Fruit fly (Drosophila melanogaster): Measurements from ENCODE around the gene Cdc16.

Gene Cdc16

dm6 chr3R:23248853-23249573, 32.0 kb upstream of the Cdc16 start, which contains the start of gene CG4467:
TSS of gene CG4467 (minus strand) at chr3R:23248903.
- TF ChIP-seq CG7368 (GFP tag; optimal IDR thresholded peaks at IDR 0.05) (peak; percentile 12), fkh (GFP tag; optimal IDR thresholded peaks at IDR 0.05) (peak; percentile 50), Eip78C (GFP tag) (peak; percentile 20), svp (GFP tag) (peak; percentile 57), CG3032 (tag; optimal IDR thresholded peaks at IDR 0.05) (no peak), Hr39 (GFP tag; optimal IDR thresholded peaks at IDR 0.05) (no peak), CG6792 (GFP tag; optimal IDR thresholded peaks at IDR 0.05) (no peak)

- peak; percentile 76 for TF ChIP-seq achi (GFP tag; optimal IDR thresholded peaks at IDR 0.05)
- TF ChIP-seq CG11902 (GFP tag; optimal IDR thresholded peaks at IDR 0.05): peak; percentile 42
- TF ChIP-seq Lpt (GFP tag; optimal IDR thresholded peaks at IDR 0.05): peak; percentile 36
- peak; percentile 87 for TF ChIP-seq esn (GFP tag; optimal IDR thresholded peaks at IDR 0.05)
- TF ChIP-seq Met (GFP tag; optimal IDR thresholded peaks at IDR 0.05): peak; percentile 75
- TF ChIP-seq CG9139 (GFP tag; optimal IDR thresholded peaks at IDR 0.05): no peak
- TF ChIP-seq Ets96B (tag; optimal IDR thresholded peaks at IDR 0.05): peak; percentile 49
- TF ChIP-seq acj6 (GFP tag; optimal IDR thresholded peaks at IDR 0.05): peak; percentile 80
- TF ChIP-seq CG3919 (GFP tag; optimal IDR thresholded peaks at IDR 0.05): peak; percentile 83
- no peak for TF ChIP-seq CG8119 (GFP tag; IDR thresholded peaks at IDR 0.05)
- TF ChIP-seq CG16779 (tag; optimal IDR thresholded peaks at IDR 0.05): no peak
- TF ChIP-seq Sox102F (GFP tag; optimal IDR thresholded peaks at IDR 0.05): peak; percentile 81
- TF ChIP-seq fd85E (GFP tag; optimal IDR thresholded peaks at IDR 0.05): no peak
- TF ChIP-seq CG3032 (tag; optimal IDR thresholded peaks at IDR 0.05): peak; percentile 67
- peak; percentile 84 for TF ChIP-seq pdm3 (GFP tag; optimal IDR thresholded peaks at IDR 0.05)
- peak; percentile 12 for TF ChIP-seq Blimp-1 (GFP tag; optimal IDR thresholded peaks at IDR 0.05)
- TF ChIP-seq Smox (GFP tag; optimal IDR thresholded peaks at IDR 0.05): no peak
- 0 out of 2 replicates have a peak, but pooled peaks have one; percentile 14 for TF ChIP-seq CG11294 (GFP tag; IDR thresholded peaks at IDR 0.05)
- TF ChIP-seq Eip93F (GFP tag; optimal IDR thresholded peaks at IDR 0.05): no peak
- TF ChIP-seq Sox14 (GFP tag; optimal IDR thresholded peaks at IDR 0.05): peak; percentile 89
- TF ChIP-seq OdsH (GFP tag; optimal IDR thresholded peaks at IDR 0.05): peak; percentile 82
- peak; percentile 69 for TF ChIP-seq CG6792 (GFP tag; optimal IDR thresholded peaks at IDR 0.05)
- peak; percentile 66 for TF ChIP-seq CG7368 (GFP tag; optimal IDR thresholded peaks at IDR 0.05)
- peak; percentile 80 for TF ChIP-seq topi (GFP tag; optimal IDR thresholded peaks at IDR 0.05)
- TF ChIP-seq eg (GFP tag; IDR thresholded peaks at IDR 0.05): peak; percentile 77
- TF ChIP-seq dsx (GFP tag; optimal IDR thresholded peaks at IDR 0.05; ENCODE audit: poor library complexity, severe bottlenecking): peak; percentile 43
- peak; percentile 83 for TF ChIP-seq Hr39 (GFP tag; optimal IDR thresholded peaks at IDR 0.05)
- peak; percentile 70; the same call in 2 of the 3 replicates for TF ChIP-seq CG6163 (GFP tag; IDR thresholded peaks at IDR 0.05)
- peak in 1 of 2 experiments; percentile 50 for TF ChIP-seq salr (GFP tag; optimal IDR thresholded peaks at IDR 0.05)
- TF ChIP-seq CG10669 (GFP tag; optimal IDR thresholded peaks at IDR 0.05): peak; percentile 50
- TF ChIP-seq Hr38 (GFP tag; optimal IDR thresholded peaks at IDR 0.05): peak; percentile 43
- TF ChIP-seq CG31627 (GFP tag; optimal IDR thresholded peaks at IDR 0.05): peak; percentile 83
- TF ChIP-seq Gug (GFP tag; IDR thresholded peaks at IDR 0.05): peak; percentile 43; the same call in 1 of the 2 replicates
- TF ChIP-seq dac (GFP tag; optimal IDR thresholded peaks at IDR 0.05): no peak
- peak; percentile 59 for TF ChIP-seq CG8632 (GFP tag; optimal IDR thresholded peaks at IDR 0.05)
- TF ChIP-seq CG1621 (tag; optimal IDR thresholded peaks at IDR 0.05): peak; percentile 52
- peak; percentile 91 for TF ChIP-seq Eip78C (GFP tag)
- no peak for TF ChIP-seq Ets21C (GFP tag; optimal IDR thresholded peaks at IDR 0.05)
- TF ChIP-seq net (GFP tag; optimal IDR thresholded peaks at IDR 0.05): peak; percentile 47
- peak; percentile 38 for TF ChIP-seq Sox15 (GFP tag; optimal IDR thresholded peaks at IDR 0.05)
- TF ChIP-seq CG6854 (GFP tag; optimal IDR thresholded peaks at IDR 0.05): peak; percentile 33
- TF ChIP-seq spab (GFP tag; optimal IDR thresholded peaks at IDR 0.05): no peak
- no peak for TF ChIP-seq vri (GFP tag; optimal IDR thresholded peaks at IDR 0.05)
- TF ChIP-seq Hr4 (GFP tag; optimal IDR thresholded peaks at IDR 0.05): peak; percentile 81
- TF ChIP-seq CG4318 (GFP tag; optimal IDR thresholded peaks at IDR 0.05): peak; percentile 16
- TF ChIP-seq CG15336 (GFP tag; IDR thresholded peaks at IDR 0.05): peak; percentile 29; the same call in 1 of the 2 replicates
Measured at dm6 chr3R:23251256-23251655, 29.7 kb upstream of the Cdc16 start, which contains the start of the genes Rad60 and EloA. TSS of gene Rad60 (minus strand) at chr3R:23251477. TSS of gene EloA (plus strand) at chr3R:23251563.

Measured in whole organism, prepupa.